Fruit fly (Drosophila melanogaster) whole organism: ENCODE measurements around the gene CG31698.

Experiments
- Dll ChIP-seq: fragments of >200 bp; optimal IDR thresholded peaks from 2 replicates; lab custom pipeline; 2017
- EcR ChIP-seq, 2 experiments: fragments of >200 bp; optimal IDR thresholded peaks; 2 replicates each; lab custom pipeline; 2017; ENCODE audit warnings: missing biosample characterization in 2 of 2, missing genetic modification characterization in 2 of 2, missing genetic modification reagents in 2 of 2
- psq ChIP-seq: fragments of >200 bp; optimal IDR thresholded peaks from 2 replicates; lab custom pipeline; 2017

DNA sequence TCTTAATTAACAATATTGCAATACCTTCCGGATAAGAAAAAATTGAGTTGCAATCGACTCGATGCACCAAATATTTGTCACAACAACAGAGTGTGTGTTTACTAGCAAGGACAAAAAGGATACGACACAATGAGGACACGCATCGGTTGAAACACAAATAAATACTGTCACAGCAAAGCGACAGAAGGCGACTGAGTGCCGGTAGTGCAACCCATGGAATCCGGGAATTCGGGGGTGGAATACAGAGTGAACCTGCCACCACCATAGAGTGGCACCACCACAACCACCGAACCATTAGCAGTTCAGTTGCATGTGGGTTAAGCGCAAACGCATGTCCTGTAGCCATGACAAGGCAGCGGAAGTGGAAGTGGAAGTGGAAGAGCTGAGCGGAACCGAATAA lies 43.2 kb downstream of the CG31698 start:
- TF ChIP-seq EcR (GFP tag; optimal IDR thresholded peaks at IDR 0.05; lab: Kevin White, UChicago), result no peak
- no peak for TF ChIP-seq Dll
- TF ChIP-seq psq, result no peak
